Worm (Caenorhabditis elegans) whole organism, L1 larva: ENCODE measurements around the gene ZK1055.4.

Experiments used
- C34B4.2 ChIP-seq: sonication (generic microtip); optimal IDR thresholded peaks from 2 replicates; lab custom pipeline; 2017; ENCODE audit warnings: mild to moderate bottlenecking, missing genetic modification characterization, missing compliant biosample characterization
- F16B12.6 ChIP-seq: fragments of 150-350 bp; optimal IDR thresholded peaks from 2 replicates; lab custom pipeline; 2014; ENCODE audit warnings: missing biosample characterization, missing genetic modification characterization
- Y116A8C.19 ChIP-seq: sonication (generic microtip); optimal IDR thresholded peaks from 2 replicates; lab custom pipeline; 2016; ENCODE audit warnings: missing compliant biosample characterization, missing genetic modification characterization, borderline replicate concordance
- alr-1 ChIP-seq: fragments of 200-800 bp; sonication (Bioruptor generic); optimal IDR thresholded peaks from 2 replicates; lab custom pipeline; 2018; ENCODE audit warnings: borderline replicate concordance, mild to moderate bottlenecking, missing genetic modification characterization, missing compliant biosample characterization
- aly-2 ChIP-seq: fragments of 150-350 bp; optimal IDR thresholded peaks from 2 replicates; lab custom pipeline; 2014; ENCODE audit warnings: missing biosample characterization, missing genetic modification characterization
- ama-1 ChIP-seq: fragments of 150-350 bp; optimal IDR thresholded peaks from 2 replicates; lab custom pipeline; 2014
- blmp-1 ChIP-seq: fragments of 150-350 bp; optimal IDR thresholded peaks from 2 replicates; lab custom pipeline; 2014; ENCODE audit warnings: missing biosample characterization, missing genetic modification characterization
- ceh-8 ChIP-seq: fragments of 200-800 bp; sonication (Bioruptor generic); optimal IDR thresholded peaks from 2 replicates; lab custom pipeline; 2018; ENCODE audit warnings: mild to moderate bottlenecking, missing genetic modification characterization, moderate library complexity, missing compliant biosample characterization
- dpl-1 ChIP-seq, 3 experiments: fragments of 150-350 bp in 2 of 3; sonication (generic microtip) in 1 of 3; optimal IDR thresholded peaks; 2 replicates each; lab custom pipeline; 2014 to 2017; ENCODE audit warnings: missing biosample characterization in 3 of 3, missing genetic modification characterization in 3 of 3, missing genetic modification reagents in 3 of 3
- dsc-1 ChIP-seq: sonication (generic microtip); optimal IDR thresholded peaks from 2 replicates; lab custom pipeline; 2016; ENCODE audit warnings: mild to moderate bottlenecking, missing genetic modification characterization, missing compliant biosample characterization
- elt-3 ChIP-seq, 6 experiments: fragments of 150-350 bp in 1 of 6; sonication (generic microtip); optimal IDR thresholded peaks; 2 replicates each; lab custom pipeline; 2017 to 2018; ENCODE audit warnings: missing biosample characterization in 6 of 6, missing genetic modification characterization in 6 of 6, inconsistent platforms in 1 of 6
- fkh-4 ChIP-seq: sonication (generic microtip); optimal IDR thresholded peaks from 2 replicates; lab custom pipeline; 2016; ENCODE audit warnings: missing compliant biosample characterization, missing genetic modification characterization, borderline replicate concordance
- fkh-8 ChIP-seq: sonication (generic microtip); optimal IDR thresholded peaks from 2 replicates; lab custom pipeline; 2016; ENCODE audit warnings: mild to moderate bottlenecking, missing genetic modification characterization, missing compliant biosample characterization
- hlh-17 ChIP-seq: fragments of 200-800 bp; sonication (Bioruptor generic); optimal IDR thresholded peaks from 2 replicates; lab custom pipeline; 2018; ENCODE audit warnings: missing genetic modification characterization, mild to moderate bottlenecking, missing compliant biosample characterization, moderate library complexity, borderline replicate concordance
- hlh-4 ChIP-seq: sonication (generic microtip); optimal IDR thresholded peaks from 2 replicates; lab custom pipeline; 2016; ENCODE audit warnings: mild to moderate bottlenecking, missing genetic modification characterization, missing compliant biosample characterization
- irx-1 ChIP-seq: sonication (generic microtip); optimal IDR thresholded peaks from 2 replicates; lab custom pipeline; 2016; ENCODE audit warnings: missing genetic modification characterization, missing compliant biosample characterization
- isw-1 ChIP-seq: fragments of 200-800 bp; sonication (Bioruptor generic); IDR thresholded peaks from 2 replicates; pipeline ENCODE4 v1.3.6; 2022; ENCODE audit warnings: missing genetic modification characterization, missing compliant biosample characterization
- lin-13 ChIP-seq: fragments of 150-350 bp; optimal IDR thresholded peaks from 2 replicates; lab custom pipeline; 2014; ENCODE audit warnings: missing biosample characterization, missing genetic modification reagents, missing genetic modification characterization
- mdl-1 ChIP-seq, 2 experiments: fragments of 150-350 bp; optimal IDR thresholded peaks; 2 replicates each; lab custom pipeline; 2014 to 2017; ENCODE audit warnings: missing biosample characterization in 2 of 2, missing genetic modification characterization in 2 of 2, inconsistent platforms in 1 of 2
- mep-1 ChIP-seq: fragments of 150-350 bp; optimal IDR thresholded peaks from 2 replicates; lab custom pipeline; 2014; ENCODE audit warnings: missing biosample characterization, missing genetic modification characterization
- nhr-12 ChIP-seq: sonication (generic microtip); optimal IDR thresholded peaks from 2 replicates; lab custom pipeline; 2017; ENCODE audit warnings: missing biosample characterization, missing genetic modification characterization
- nhr-19 ChIP-seq: fragments of 200-800 bp; sonication (Bioruptor generic); conservative IDR thresholded peaks from 2 replicates; pipeline ENCODE4 v1.3.6; 2022; ENCODE audit warnings: missing genetic modification characterization, missing compliant biosample characterization
- nhr-20 ChIP-seq: sonication (generic microtip); optimal IDR thresholded peaks from 2 replicates; lab custom pipeline; 2016; ENCODE audit warnings: mild to moderate bottlenecking, missing genetic modification characterization, missing compliant biosample characterization
- nhr-28 ChIP-seq: fragments of 150-350 bp; optimal IDR thresholded peaks from 2 replicates; lab custom pipeline; 2014; ENCODE audit warnings: missing biosample characterization, missing genetic modification characterization
- nhr-47 ChIP-seq: sonication (generic microtip); optimal IDR thresholded peaks from 2 replicates; lab custom pipeline; 2016; ENCODE audit warnings: mild to moderate bottlenecking, missing genetic modification characterization, moderate library complexity, missing compliant biosample characterization
- nhr-71 ChIP-seq: sonication (generic microtip); optimal IDR thresholded peaks from 2 replicates; lab custom pipeline; 2016; ENCODE audit warnings: mild to moderate bottlenecking, missing genetic modification characterization, moderate library complexity, missing compliant biosample characterization
- nhr-76 ChIP-seq: sonication (generic microtip); optimal IDR thresholded peaks from 2 replicates; lab custom pipeline; 2017; ENCODE audit warnings: missing biosample characterization, missing genetic modification characterization
- nhr-84 ChIP-seq: sonication (generic microtip); optimal IDR thresholded peaks from 2 replicates; lab custom pipeline; 2017; ENCODE audit warnings: missing biosample characterization, missing genetic modification characterization
- nhr-85 ChIP-seq: sonication (generic microtip); peaks from one replicate; lab custom pipeline; 2016; ENCODE audit warnings: missing genetic modification characterization, inconsistent platforms, missing compliant biosample characterization
- pqm-1 ChIP-seq: sonication (generic microtip); optimal IDR thresholded peaks from 3 replicates; lab custom pipeline; 2017; ENCODE audit warnings: missing biosample characterization, missing genetic modification characterization
- rnt-1 ChIP-seq: sonication (generic microtip); optimal IDR thresholded peaks from 2 replicates; lab custom pipeline; 2016; ENCODE audit warnings: mild to moderate bottlenecking, missing genetic modification characterization, moderate library complexity, missing compliant biosample characterization
- snu-23 ChIP-seq: sonication (generic microtip); optimal IDR thresholded peaks from 2 replicates; lab custom pipeline; 2016; ENCODE audit warnings: missing genetic modification characterization, missing compliant biosample characterization
- sup-37 ChIP-seq: fragments of 200-800 bp; sonication (Bioruptor generic); optimal IDR thresholded peaks from 2 replicates; lab custom pipeline; 2018; ENCODE audit warnings: mild to moderate bottlenecking, missing genetic modification characterization, missing compliant biosample characterization
- unc-130 ChIP-seq: fragments of 150-350 bp; optimal IDR thresholded peaks from 2 replicates; lab custom pipeline; 2017; ENCODE audit warnings: missing biosample characterization, missing genetic modification characterization, inconsistent platforms
- unc-98 ChIP-seq: fragments of 200-800 bp; sonication (Bioruptor generic); IDR thresholded peaks from 2 replicates; pipeline ENCODE4 v1.3.6; 2022; ENCODE audit warnings: missing genetic modification characterization, missing compliant biosample characterization
- vab-15 ChIP-seq: sonication (generic microtip); optimal IDR thresholded peaks from 2 replicates; lab custom pipeline; 2017; ENCODE audit warnings: missing genotype, mild to moderate bottlenecking, missing genetic modification characterization, missing compliant biosample characterization
- xbp-1 ChIP-seq: sonication (generic microtip); optimal IDR thresholded peaks from 2 replicates; lab custom pipeline; 2016; ENCODE audit warnings: missing genetic modification characterization, missing compliant biosample characterization
- zag-1 ChIP-seq: fragments of 150-350 bp; optimal IDR thresholded peaks from 2 replicates; lab custom pipeline; 2014; ENCODE audit warnings: missing biosample characterization, missing genetic modification characterization
- zip-4 ChIP-seq: fragments of 200-800 bp; sonication (Bioruptor generic); optimal IDR thresholded peaks from 2 replicates; lab custom pipeline; 2018; ENCODE audit warnings: mild to moderate bottlenecking, missing genetic modification characterization, moderate library complexity, missing compliant biosample characterization
- ztf-11 ChIP-seq, 2 experiments: sonication (generic microtip); optimal IDR thresholded peaks; 2 replicates each; lab custom pipeline; 2016 to 2017; ENCODE audit warnings: missing genetic modification characterization in 2 of 2, missing biosample characterization in 1 of 2, missing compliant biosample characterization in 1 of 2

The ZK1055.4 gene

DNA sequence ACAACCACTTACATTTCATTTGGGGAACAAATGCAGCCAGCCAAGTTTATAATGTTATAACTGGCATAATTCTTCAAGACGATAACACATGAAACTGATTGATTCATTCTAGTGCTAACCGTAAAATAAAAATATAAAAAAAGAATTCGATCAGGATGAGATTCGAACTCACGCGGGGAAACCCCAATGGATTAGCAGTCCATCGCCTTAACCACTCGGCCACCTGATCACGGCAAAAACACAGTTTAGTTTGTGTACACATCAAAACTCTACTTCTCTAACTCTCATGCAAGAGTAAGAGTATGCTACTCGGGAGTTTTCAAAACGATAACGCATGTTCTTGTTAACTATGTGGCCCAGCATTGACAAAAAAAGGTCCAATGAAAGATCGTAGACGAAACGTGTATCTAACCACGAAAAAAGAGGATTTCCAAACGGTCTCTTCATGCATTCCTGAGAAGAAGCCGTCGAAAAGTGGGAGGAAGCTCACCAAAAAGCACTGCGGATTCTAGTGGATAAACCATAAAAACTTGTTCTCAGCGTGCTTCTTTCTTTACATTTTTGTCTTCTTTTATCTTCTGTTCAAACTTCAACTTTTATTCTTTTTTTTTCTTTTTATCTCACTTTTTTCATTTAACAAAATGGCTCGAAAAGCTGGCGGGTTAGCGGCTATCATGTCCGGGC, 30.0 kb upstream of the ZK1055.4 start, which contains the start of gene twk-10 (continued):
- TF ChIP-seq ceh-8 (GFP tag; lab: Kevin White, UChicago): no peak
- TF ChIP-seq ama-1 (lab: Kevin White, UChicago): no peak
- TF ChIP-seq snu-23 (GFP tag; lab: Kevin White, UChicago): peak; percentile 42
- TF ChIP-seq C34B4.2 (tag; lab: Kevin White, UChicago): no peak
- peak; percentile 27 for TF ChIP-seq irx-1 (tag; lab: Kevin White, UChicago)
- TF ChIP-seq ztf-11 (tag; optimal IDR thresholded peaks at IDR 0.05; lab: Kevin White, UChicago): no peak
- TF ChIP-seq dsc-1 (tag; lab: Kevin White, UChicago): peak; percentile 3
- TF ChIP-seq zip-4 (GFP tag; lab: Kevin White, UChicago): no peak
- TF ChIP-seq nhr-20 (tag; lab: Kevin White, UChicago): peak; percentile 47
- no peak for TF ChIP-seq hlh-4 (tag; lab: Kevin White, UChicago)
- peak; percentile 45 for TF ChIP-seq rnt-1 (tag; lab: Kevin White, UChicago)
- peak; percentile 52 for TF ChIP-seq mep-1
- no peak for TF ChIP-seq pqm-1 (tag; lab: Kevin White, UChicago)
- no peak for TF ChIP-seq isw-1 (GFP tag; lab: Robert Waterston, UW)
- peak in 1 of 6 experiments; percentile 10 for TF ChIP-seq elt-3 (tag; optimal IDR thresholded peaks at IDR 0.05; lab: Kevin White, UChicago)
- peak in 1 of 2 experiments; percentile 42 for TF ChIP-seq mdl-1 (tag; optimal IDR thresholded peaks at IDR 0.05; lab: Kevin White, UChicago)
- TF ChIP-seq nhr-76 (tag; lab: Kevin White, UChicago): no peak
- no peak for TF ChIP-seq nhr-84 (tag; lab: Kevin White, UChicago)
- no peak for TF ChIP-seq Y116A8C.19 (tag; lab: Kevin White, UChicago)
- no peak for TF ChIP-seq alr-1
- TF ChIP-seq nhr-28 (tag; lab: Kevin White, UChicago): no peak

DNA sequence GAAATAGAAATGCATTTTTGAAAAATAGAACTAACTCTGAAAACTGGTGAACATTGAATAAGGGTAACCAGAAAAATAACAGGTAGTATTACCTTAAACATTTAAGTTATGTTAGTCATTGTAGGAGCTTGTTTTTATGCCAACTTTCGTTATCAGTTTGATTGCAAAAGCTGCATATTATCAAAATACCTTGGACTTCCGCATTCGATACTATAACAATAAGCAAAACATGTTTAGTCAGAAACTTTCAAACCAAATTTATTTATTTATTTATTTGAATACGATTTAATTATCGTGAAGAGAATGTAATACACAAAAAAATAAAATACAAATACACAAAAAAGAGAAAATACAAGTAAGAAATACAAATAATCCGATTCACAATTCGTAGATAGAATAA, 27.6 kb upstream of the ZK1055.4 start, which contains the start of gene K04A8.19:
TSS of gene K04A8.19 (minus strand) at position 101 of the 400 bp plus-strand sequence.
- no peak for TF ChIP-seq xbp-1 (tag; lab: Kevin White, UChicago)
- no peak for TF ChIP-seq hlh-17 (GFP tag; lab: Kevin White, UChicago)
- TF ChIP-seq zag-1 (tag; lab: Kevin White, UChicago): no peak
- TF ChIP-seq sup-37 (GFP tag; lab: Kevin White, UChicago): no peak
- no peak for TF ChIP-seq lin-13

- no peak for TF ChIP-seq nhr-12 (tag; lab: Kevin White, UChicago)
- TF ChIP-seq vab-15 (tag; lab: Kevin White, UChicago): no peak
- no peak for TF ChIP-seq dpl-1 (GFP tag; optimal IDR thresholded peaks at IDR 0.05; lab: Kevin White, UChicago)
- TF ChIP-seq nhr-71 (tag; lab: Kevin White, UChicago): no peak
- no peak for TF ChIP-seq aly-2 (tag; lab: Kevin White, UChicago)
- no peak for TF ChIP-seq fkh-4
- TF ChIP-seq unc-98 (GFP tag; lab: Robert Waterston, UW): no peak
- no peak for TF ChIP-seq fkh-8 (tag; lab: Kevin White, UChicago)
- TF ChIP-seq nhr-85 (tag; lab: Kevin White, UChicago): no peak
- TF ChIP-seq unc-130 (tag; lab: Kevin White, UChicago): no peak
- no peak for TF ChIP-seq blmp-1 (tag; lab: Kevin White, UChicago)
- no peak for TF ChIP-seq F16B12.6 (tag; lab: Kevin White, UChicago)
- no peak for TF ChIP-seq nhr-76 (tag; lab: Kevin White, UChicago)
- no peak for TF ChIP-seq alr-1
- no peak for TF ChIP-seq nhr-47 (tag; lab: Kevin White, UChicago)
- TF ChIP-seq nhr-19 (GFP tag; lab: Robert Waterston, UW): no peak
Observed at ce11 chrV:6557035-6557434, 24.8 kb upstream of the ZK1055.4 start, which contains the start of gene spp-27. TSS of gene spp-27 (minus strand) at chrV:6557135.
